Worm (Caenorhabditis elegans) whole organism, L3 larva: Measurements from ENCODE around the gene srh-16.

Source experiments
- ZK546.5 ChIP-seq: sonication (generic microtip); optimal IDR thresholded peaks from 2 replicates; lab custom pipeline; 2017; ENCODE audit warnings: missing biosample characterization, missing genetic modification characterization
- egl-27 ChIP-seq: sonication (generic microtip); optimal IDR thresholded peaks from 4 replicates; lab custom pipeline; 2017; ENCODE audit warnings: missing biosample characterization, missing genetic modification reagents, missing genetic modification characterization
- elt-2 ChIP-seq: sonication (generic microtip); optimal IDR thresholded peaks from 2 replicates; lab custom pipeline; 2016; ENCODE audit warnings: missing genetic modification reagents, mild to moderate bottlenecking, missing genetic modification characterization, missing compliant biosample characterization
- eor-1 ChIP-seq, 2 experiments: fragments of 150-350 bp; optimal IDR thresholded peaks; 2 replicates each; lab custom pipeline; 2014 to 2018; ENCODE audit warnings: missing biosample characterization in 2 of 2, missing genetic modification characterization in 2 of 2
- lin-15B ChIP-seq: fragments of 150-350 bp; optimal IDR thresholded peaks from 2 replicates; lab custom pipeline; 2014; ENCODE audit warnings: missing biosample characterization, missing genetic modification characterization
- mdl-1 ChIP-seq: fragments of 150-350 bp; optimal IDR thresholded peaks from 2 replicates; lab custom pipeline; 2014; ENCODE audit warnings: missing biosample characterization, missing genetic modification characterization
- nhr-28 ChIP-seq: fragments of 150-350 bp; optimal IDR thresholded peaks from 2 replicates; lab custom pipeline; 2014; ENCODE audit warnings: missing biosample characterization, missing genetic modification characterization
- nhr-67 ChIP-seq: fragments of 150-350 bp; optimal IDR thresholded peaks from 2 replicates; lab custom pipeline; 2014; ENCODE audit warnings: missing biosample characterization, missing genetic modification characterization
- pqm-1 ChIP-seq: fragments of 150-350 bp; optimal IDR thresholded peaks from 2 replicates; lab custom pipeline; 2017; ENCODE audit warnings: missing biosample characterization, missing genetic modification characterization, inconsistent platforms
- sea-2 ChIP-seq: fragments of 150-350 bp; sonication (generic microtip); optimal IDR thresholded peaks from 4 replicates; lab custom pipeline; 2014; ENCODE audit warnings: missing biosample characterization, missing genetic modification reagents, missing genetic modification characterization
- skn-1 ChIP-seq: fragments of 150-350 bp; optimal IDR thresholded peaks from 2 replicates; lab custom pipeline; 2014; ENCODE audit warnings: missing biosample characterization, missing genetic modification characterization
- snpc-4 ChIP-seq: fragments of 150-350 bp; optimal IDR thresholded peaks from 2 replicates; lab custom pipeline; 2014; ENCODE audit warnings: missing biosample characterization, missing genetic modification characterization
- unc-62 ChIP-seq: fragments of 150-350 bp; sonication (generic microtip); optimal IDR thresholded peaks from 4 replicates; lab custom pipeline; 2014; ENCODE audit warnings: missing biosample characterization, missing genetic modification reagents, missing genetic modification characterization

- TF ChIP-seq pqm-1 (tag; lab: Kevin White, UChicago) (no peak), snpc-4 (tag; lab: Kevin White, UChicago) (no peak), lin-15B (tag; lab: Kevin White, UChicago) (no peak), eor-1 (tag; optimal IDR thresholded peaks at IDR 0.05; lab: Kevin White, UChicago) (no peak), ZK546.5 (no peak), mdl-1 (tag; lab: Kevin White, UChicago) (no peak), unc-62 (GFP tag; lab: Kevin White, UChicago) (no peak), nhr-67 (tag; lab: Kevin White, UChicago) (no peak), skn-1 (tag; lab: Kevin White, UChicago) (no peak), sea-2 (GFP tag; lab: Kevin White, UChicago) (no peak), elt-2 (tag; lab: Kevin White, UChicago) (no peak), egl-27 (tag; lab: Kevin White, UChicago) (no peak), nhr-28 (no peak)
Observed at ce11 chrV:12252272-12252671, 39.4 kb upstream of the srh-16 start, which contains the start of gene lrx-1.
